Worm (Caenorhabditis elegans) whole organism, L4 larva: ENCODE data around the gene str-9.

ENCODE experiments used
- ceh-82 ChIP-seq: sonication (generic microtip); optimal IDR thresholded peaks from 2 replicates; lab custom pipeline; 2017; ENCODE audit warnings: missing biosample characterization, missing genetic modification characterization
- daf-19 ChIP-seq: fragments of 200-800 bp; sonication (Bioruptor generic); conservative IDR thresholded peaks from 2 replicates; pipeline ENCODE4 v1.3.6; 2022; ENCODE audit warnings: missing genetic modification characterization, missing compliant biosample characterization
- lin-13 ChIP-seq: fragments of 150-350 bp; optimal IDR thresholded peaks from 2 replicates; lab custom pipeline; 2014; ENCODE audit warnings: missing biosample characterization, missing genetic modification reagents, missing genetic modification characterization
- madf-5 ChIP-seq, 2 experiments: fragments of 200-800 bp; sonication (Bioruptor generic); IDR thresholded peaks; 2 replicates each; pipeline ENCODE4 v1.3.6; 2022; ENCODE audit warnings: missing compliant biosample characterization in 2 of 2, missing genetic modification characterization in 2 of 2
- zfp-2 ChIP-seq: sonication (generic microtip); optimal IDR thresholded peaks from 2 replicates; lab custom pipeline; 2016; ENCODE audit warnings: mild to moderate bottlenecking, missing genetic modification characterization, missing compliant biosample characterization

DNA sequence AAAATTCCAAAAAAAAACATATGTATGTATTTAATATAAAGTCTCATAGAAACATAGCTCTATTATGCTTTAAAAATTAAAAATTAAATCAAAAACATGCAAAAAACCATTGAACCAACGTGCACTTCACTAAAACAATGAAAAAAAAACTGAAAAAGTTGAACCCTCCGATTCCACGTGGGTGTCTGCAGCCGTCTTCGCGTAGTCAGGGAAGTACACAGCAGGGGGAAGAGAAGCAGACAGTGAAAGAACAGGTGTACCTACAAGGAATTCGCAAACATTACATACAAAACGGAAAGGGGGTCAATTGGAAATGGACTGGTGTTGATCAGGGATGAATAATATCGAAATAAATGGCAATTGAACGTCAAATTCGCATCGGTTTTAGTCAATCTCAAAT is 15.4 kb downstream of the str-9 start:
- no peak for TF ChIP-seq lin-13 (GFP tag; lab: Kevin White, UChicago)
- TF ChIP-seq madf-5 (GFP tag; IDR thresholded peaks at IDR 0.05; lab: Robert Waterston, UW): no peak
- no peak for TF ChIP-seq ceh-82 (tag; lab: Kevin White, UChicago)
- TF ChIP-seq daf-19 (GFP tag; lab: Robert Waterston, UW): no peak
- TF ChIP-seq zfp-2: no peak
